Worm (Caenorhabditis elegans): ENCODE results near the gene Y34B4A.10.

DNA sequence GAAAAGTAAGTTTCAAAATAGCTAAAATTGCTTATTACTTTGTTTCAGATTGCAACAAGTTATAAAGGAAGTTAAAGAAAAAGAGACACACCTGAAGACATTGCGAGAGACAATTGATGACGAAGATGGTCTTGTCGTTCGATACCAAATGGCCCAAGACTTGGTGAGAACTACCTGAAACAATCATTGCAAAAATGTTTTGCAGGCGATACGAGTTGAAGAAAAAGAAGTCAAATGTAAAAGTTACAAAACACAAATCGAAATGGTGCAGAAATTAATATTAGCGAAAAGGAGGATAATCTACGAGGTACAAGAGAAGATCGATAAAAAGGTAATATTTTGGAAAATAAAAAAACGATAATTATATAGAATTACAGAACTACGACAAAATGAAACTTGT is 30.0 kb downstream of the Y34B4A.10 start, which contains the start of gene rga-8:
- TF ChIP-seq tbx-37 (GFP tag; conservative IDR thresholded peaks at IDR 0.05) (no peak), hmbx-1 (tag; optimal IDR thresholded peaks at IDR 0.05) (no peak), hmg-4 (GFP tag; optimal IDR thresholded peaks at IDR 0.05) (no peak), ama-1 (optimal IDR thresholded peaks at IDR 0.05) (no peak), ets-7 (tag; optimal IDR thresholded peaks at IDR 0.05) (no peak), sea-1 (GFP tag; conservative IDR thresholded peaks at IDR 0.05) (no peak)

Measured in whole organism, early embryonic.